Fruit fly (Drosophila melanogaster) whole organism: ENCODE measurements around the gene CG14455.

Source experiments
- CG8478 ChIP-seq: fragments of >200 bp; optimal IDR thresholded peaks from 2 replicates; lab custom pipeline; 2018; ENCODE audit warnings: inconsistent platforms
- Dll ChIP-seq: fragments of >200 bp; optimal IDR thresholded peaks from 2 replicates; lab custom pipeline; 2017
- pan ChIP-seq: fragments of >200 bp; optimal IDR thresholded peaks from 2 replicates; lab custom pipeline; 2017

- no peak for TF ChIP-seq CG8478 (lab: Kevin White, UChicago)
- no peak for TF ChIP-seq Dll (lab: Kevin White, UChicago)
- TF ChIP-seq pan (lab: Kevin White, UChicago): no peak
These were observed 21.8 kb downstream of the CG14455 start for dm6 chr3L:22665110-22665509.
